Fruit fly (Drosophila melanogaster) whole organism, prepupa: ENCODE measurements around the gene CG10898.

Experiments
- Blimp-1 ChIP-seq: fragments of 200-800 bp; sonication (Bioruptor generic); optimal IDR thresholded peaks from 3 replicates; lab custom pipeline; 2017; ENCODE audit warnings: missing biosample characterization, missing genetic modification characterization, mild to moderate bottlenecking, moderate library complexity, missing genetic modification reagents
- CG10631 ChIP-seq: fragments of 200-800 bp; sonication (Bioruptor generic); optimal IDR thresholded peaks from 2 replicates; lab custom pipeline; 2016; ENCODE audit warnings: missing biosample characterization, missing genetic modification characterization
- CG10669 ChIP-seq: fragments of 200-800 bp; sonication (Bioruptor generic); optimal IDR thresholded peaks from 3 replicates; lab custom pipeline; 2018; ENCODE audit warnings: missing biosample characterization, mild to moderate bottlenecking, missing genetic modification characterization, moderate library complexity
- CG11294 ChIP-seq: fragments of 200-800 bp; sonication (Bioruptor generic); IDR thresholded peaks from 2 replicates; pipeline ENCODE4 v1.3.6; 2022; ENCODE audit warnings: missing biosample characterization, missing genetic modification characterization
- CG11762 ChIP-seq: fragments of 200-800 bp; sonication (Bioruptor generic); optimal IDR thresholded peaks from 3 replicates; lab custom pipeline; 2016; ENCODE audit warnings: missing biosample characterization, missing genetic modification characterization; ENCODE audit not compliant: insufficient read depth
- CG11902 ChIP-seq: fragments of 200-800 bp; sonication (Bioruptor generic); optimal IDR thresholded peaks from 3 replicates; lab custom pipeline; 2016; ENCODE audit warnings: missing biosample characterization, missing genetic modification characterization
- CG1621 ChIP-seq: fragments of 200-800 bp; sonication (Bioruptor generic); optimal IDR thresholded peaks from 3 replicates; lab custom pipeline; 2018; ENCODE audit warnings: missing biosample characterization, mild to moderate bottlenecking, missing genetic modification characterization
- CG3032 ChIP-seq: fragments of 200-800 bp; optimal IDR thresholded peaks from 2 replicates; lab custom pipeline; 2019; ENCODE audit warnings: missing biosample characterization, mild to moderate bottlenecking, missing genetic modification characterization, moderate library complexity
- CG31627 ChIP-seq: fragments of 200-800 bp; sonication (Bioruptor generic); optimal IDR thresholded peaks from 3 replicates; lab custom pipeline; 2016; ENCODE audit warnings: missing biosample characterization, missing genetic modification characterization
- CG32006 ChIP-seq: fragments of 200-800 bp; sonication (Bioruptor generic); optimal IDR thresholded peaks from 3 replicates; lab custom pipeline; 2017; ENCODE audit warnings: missing biosample characterization, mild to moderate bottlenecking, missing genetic modification characterization
- CG34406 ChIP-seq: fragments of 200-800 bp; sonication (Bioruptor generic); optimal IDR thresholded peaks from 3 replicates; lab custom pipeline; 2016; ENCODE audit warnings: missing biosample characterization, missing genetic modification characterization
- CG3919 ChIP-seq: fragments of 200-800 bp; sonication (Bioruptor generic); optimal IDR thresholded peaks from 3 replicates; lab custom pipeline; 2016; ENCODE audit warnings: missing biosample characterization, missing genetic modification characterization
- CG4318 ChIP-seq: fragments of 200-800 bp; sonication (Bioruptor generic); optimal IDR thresholded peaks from 3 replicates; lab custom pipeline; 2017; ENCODE audit warnings: missing biosample characterization, mild to moderate bottlenecking, missing genetic modification characterization
- CG6163 ChIP-seq: fragments of 200-800 bp; sonication (Bioruptor generic); IDR thresholded peaks from 3 replicates; pipeline ENCODE4 v1.3.6; 2022; ENCODE audit warnings: missing biosample characterization, missing genetic modification characterization
- CG6792 ChIP-seq: fragments of 200-800 bp; sonication (Bioruptor generic); optimal IDR thresholded peaks from 3 replicates; lab custom pipeline; 2016; ENCODE audit warnings: missing biosample characterization, missing genetic modification characterization
- CG6808 ChIP-seq: fragments of 200-800 bp; sonication (Bioruptor generic); optimal IDR thresholded peaks from 3 replicates; lab custom pipeline; 2017; ENCODE audit warnings: missing biosample characterization, missing genetic modification characterization, mild to moderate bottlenecking, moderate library complexity, missing genetic modification reagents
- CG6854 ChIP-seq: fragments of 200-800 bp; sonication (Bioruptor generic); optimal IDR thresholded peaks from 2 replicates; lab custom pipeline; 2017; ENCODE audit warnings: missing biosample characterization, mild to moderate bottlenecking, missing genetic modification characterization
- CG7368 ChIP-seq: fragments of 200-800 bp; sonication (Bioruptor generic); optimal IDR thresholded peaks from 3 replicates; lab custom pipeline; 2016; ENCODE audit warnings: missing biosample characterization, missing genetic modification characterization
- CG8119 ChIP-seq: fragments of 200-800 bp; sonication (Bioruptor generic); IDR thresholded peaks from 3 replicates; pipeline ENCODE4 v1.3.6; 2022; ENCODE audit warnings: missing biosample characterization, missing genetic modification characterization
- CG8319 ChIP-seq: fragments of 200-800 bp; sonication (Bioruptor generic); optimal IDR thresholded peaks from 3 replicates; lab custom pipeline; 2016; ENCODE audit warnings: missing biosample characterization, missing genetic modification characterization
- CG8632 ChIP-seq: fragments of 200-800 bp; sonication (Bioruptor generic); optimal IDR thresholded peaks from 3 replicates; lab custom pipeline; 2016; ENCODE audit warnings: missing biosample characterization, missing genetic modification characterization
- CG9139 ChIP-seq: fragments of 200-800 bp; sonication (Bioruptor generic); optimal IDR thresholded peaks from 3 replicates; lab custom pipeline; 2017; ENCODE audit warnings: missing biosample characterization, mild to moderate bottlenecking, missing genetic modification characterization
- Eip75B ChIP-seq: fragments of 200-800 bp; sonication (Bioruptor generic); optimal IDR thresholded peaks from 3 replicates; lab custom pipeline; 2016; ENCODE audit warnings: missing biosample characterization, missing genetic modification characterization
- Eip78C ChIP-seq: fragments of 200-800 bp; sonication (Bioruptor generic); peaks from one replicate; lab custom pipeline; 2016; ENCODE audit warnings: missing biosample characterization, missing genetic modification characterization
- Eip93F ChIP-seq: fragments of 200-800 bp; sonication (Bioruptor generic); optimal IDR thresholded peaks from 2 replicates; lab custom pipeline; 2016; ENCODE audit warnings: missing biosample characterization, mild to moderate bottlenecking, missing genetic modification characterization
- Ets21C ChIP-seq: fragments of 200-800 bp; sonication (Bioruptor generic); optimal IDR thresholded peaks from 3 replicates; lab custom pipeline; 2016; ENCODE audit warnings: missing biosample characterization, missing genetic modification characterization
- Ets96B ChIP-seq: fragments of 200-800 bp; optimal IDR thresholded peaks from 2 replicates; lab custom pipeline; 2019; ENCODE audit warnings: missing biosample characterization, mild to moderate bottlenecking, missing genetic modification characterization, moderate library complexity
- Gug ChIP-seq: fragments of 200-800 bp; sonication (Bioruptor generic); IDR thresholded peaks from 2 replicates; pipeline ENCODE4 v1.3.6; 2022; ENCODE audit warnings: missing biosample characterization, missing genetic modification characterization
- Hr38 ChIP-seq: sonication (Bioruptor generic); optimal IDR thresholded peaks from 2 replicates; lab custom pipeline; 2016; ENCODE audit warnings: missing biosample characterization, missing genetic modification characterization
- Hr4 ChIP-seq: fragments of 200-800 bp; sonication (Bioruptor generic); optimal IDR thresholded peaks from 3 replicates; lab custom pipeline; 2016; ENCODE audit warnings: missing biosample characterization, missing genetic modification characterization
- Lpt ChIP-seq: fragments of 200-800 bp; sonication (Bioruptor generic); optimal IDR thresholded peaks from 3 replicates; lab custom pipeline; 2016; ENCODE audit warnings: missing biosample characterization, missing genetic modification characterization
- Met ChIP-seq: fragments of 200-800 bp; sonication (Bioruptor generic); optimal IDR thresholded peaks from 3 replicates; lab custom pipeline; 2016; ENCODE audit warnings: missing biosample characterization, missing genetic modification characterization
- OdsH ChIP-seq: fragments of 200-800 bp; sonication (Bioruptor generic); optimal IDR thresholded peaks from 3 replicates; lab custom pipeline; 2016; ENCODE audit warnings: missing biosample characterization, missing genetic modification characterization
- Smox ChIP-seq: fragments of 200-800 bp; sonication (Bioruptor generic); optimal IDR thresholded peaks from 3 replicates; lab custom pipeline; 2016; ENCODE audit warnings: missing biosample characterization, missing genetic modification characterization
- Sox102F ChIP-seq: fragments of 200-800 bp; sonication (Bioruptor generic); optimal IDR thresholded peaks from 2 replicates; lab custom pipeline; 2016; ENCODE audit warnings: missing biosample characterization, mild to moderate bottlenecking, missing genetic modification characterization
- Sox14 ChIP-seq: fragments of 200-800 bp; sonication (Bioruptor generic); optimal IDR thresholded peaks from 3 replicates; lab custom pipeline; 2016; ENCODE audit warnings: missing biosample characterization, missing genetic modification characterization
- Sox15 ChIP-seq: fragments of 200-800 bp; sonication (Bioruptor generic); optimal IDR thresholded peaks from 3 replicates; lab custom pipeline; 2016; ENCODE audit warnings: missing biosample characterization, missing genetic modification characterization
- achi ChIP-seq: fragments of 200-800 bp; sonication (Bioruptor generic); optimal IDR thresholded peaks from 3 replicates; lab custom pipeline; 2016; ENCODE audit warnings: missing biosample characterization, missing genetic modification characterization
- acj6 ChIP-seq: fragments of 200-800 bp; sonication (Bioruptor generic); optimal IDR thresholded peaks from 3 replicates; lab custom pipeline; 2016; ENCODE audit warnings: missing biosample characterization, missing genetic modification characterization
- cyc ChIP-seq: fragments of 200-800 bp; sonication (Bioruptor generic); optimal IDR thresholded peaks from 3 replicates; lab custom pipeline; 2016; ENCODE audit warnings: missing biosample characterization, missing genetic modification characterization
- dac ChIP-seq: fragments of 200-800 bp; sonication (Bioruptor generic); optimal IDR thresholded peaks from 2 replicates; lab custom pipeline; 2017; ENCODE audit warnings: missing biosample characterization, mild to moderate bottlenecking, missing genetic modification characterization
- dsx ChIP-seq: fragments of 200-800 bp; optimal IDR thresholded peaks from 3 replicates; lab custom pipeline; 2019; ENCODE audit warnings: missing biosample characterization, mild to moderate bottlenecking, missing genetic modification characterization, moderate library complexity; ENCODE audit not compliant: poor library complexity, severe bottlenecking
- eg ChIP-seq: fragments of 200-800 bp; sonication (Bioruptor generic); IDR thresholded peaks from 3 replicates; pipeline ENCODE4 v1.3.6; 2022; ENCODE audit warnings: missing biosample characterization, missing genetic modification characterization
- esn ChIP-seq: fragments of 200-800 bp; sonication (Bioruptor generic); optimal IDR thresholded peaks from 2 replicates; lab custom pipeline; 2016; ENCODE audit warnings: missing biosample characterization, mild to moderate bottlenecking, missing genetic modification characterization, moderate library complexity
- fd59A ChIP-seq: fragments of 200-800 bp; sonication (Bioruptor generic); optimal IDR thresholded peaks from 2 replicates; lab custom pipeline; 2017; ENCODE audit warnings: missing biosample characterization, mild to moderate bottlenecking, missing genetic modification characterization, missing genetic modification reagents
- fd85E ChIP-seq: fragments of 200-800 bp; sonication (Bioruptor generic); optimal IDR thresholded peaks from 3 replicates; lab custom pipeline; 2016; ENCODE audit warnings: missing biosample characterization, missing genetic modification characterization
- fkh ChIP-seq: fragments of 200-800 bp; sonication (Bioruptor generic); optimal IDR thresholded peaks from 3 replicates; lab custom pipeline; 2017; ENCODE audit warnings: missing biosample characterization, mild to moderate bottlenecking, missing genetic modification characterization, moderate library complexity
- lz ChIP-seq: fragments of 200-800 bp; sonication (Bioruptor generic); optimal IDR thresholded peaks from 3 replicates; lab custom pipeline; 2016; ENCODE audit warnings: missing biosample characterization, missing genetic modification characterization
- net ChIP-seq: fragments of 200-800 bp; sonication (Bioruptor generic); optimal IDR thresholded peaks from 3 replicates; lab custom pipeline; 2016; ENCODE audit warnings: missing biosample characterization, missing genetic modification characterization
- pdm3 ChIP-seq: fragments of 200-800 bp; sonication (Bioruptor generic); optimal IDR thresholded peaks from 3 replicates; lab custom pipeline; 2016; ENCODE audit warnings: missing biosample characterization, missing genetic modification characterization
- salr ChIP-seq, 2 experiments: fragments of 200-800 bp; sonication (Bioruptor generic); optimal IDR thresholded peaks; 3 replicates each; lab custom pipeline; 2016 to 2018; ENCODE audit warnings: missing biosample characterization in 2 of 2, missing genetic modification characterization in 2 of 2, mild to moderate bottlenecking in 1 of 2
- spab ChIP-seq: fragments of 200-800 bp; sonication (Bioruptor generic); optimal IDR thresholded peaks from 2 replicates; lab custom pipeline; 2017; ENCODE audit warnings: missing biosample characterization, mild to moderate bottlenecking, missing genetic modification characterization, missing genetic modification reagents
- svp ChIP-seq: fragments of 200-800 bp; sonication (Bioruptor generic); peaks from one replicate; lab custom pipeline; 2016; ENCODE audit warnings: missing biosample characterization, missing genetic modification characterization

CG10898 gene

DNA sequence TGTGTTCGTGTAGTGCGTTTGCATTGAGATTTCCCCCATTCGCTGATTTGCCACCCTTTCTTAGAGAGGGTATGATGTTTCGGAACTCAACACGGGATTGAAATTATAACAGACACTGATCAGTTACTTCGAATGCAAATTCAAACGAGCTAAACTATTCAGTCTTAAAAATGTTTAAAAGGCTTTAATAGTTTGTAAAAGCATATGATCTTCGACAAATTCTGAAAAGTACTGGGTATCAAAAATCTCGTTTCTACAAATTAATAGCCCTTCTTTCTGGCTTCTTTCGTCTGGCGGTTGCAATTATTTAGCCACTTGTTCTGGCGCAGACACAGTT is 24.6 kb downstream of the CG10898 start:
- TF ChIP-seq CG31627 (GFP tag; lab: Kevin White, UChicago) = peak; percentile 19
- TF ChIP-seq Sox15 (GFP tag; lab: Kevin White, UChicago) = peak; percentile 19
- no peak for TF ChIP-seq esn (GFP tag; lab: Kevin White, UChicago)
- no peak for TF ChIP-seq CG34406
- peak; percentile 79 for TF ChIP-seq spab
- no peak for TF ChIP-seq CG4318
- no peak for TF ChIP-seq Smox (GFP tag; lab: Kevin White, UChicago)
- peak; percentile 87 for TF ChIP-seq CG10631 (GFP tag; lab: Kevin White, UChicago)
- peak; percentile 36 for TF ChIP-seq cyc
- no peak for TF ChIP-seq CG8632
- TF ChIP-seq net (GFP tag; lab: Kevin White, UChicago) = peak; percentile 90
- TF ChIP-seq Blimp-1 (GFP tag; lab: Kevin White, UChicago) = no peak
- TF ChIP-seq Eip78C = no peak
- peak; percentile 50 for TF ChIP-seq CG9139
- TF ChIP-seq CG7368 (GFP tag; lab: Kevin White, UChicago) = peak; percentile 81
- TF ChIP-seq Hr38 = peak; percentile 68
- TF ChIP-seq lz (GFP tag; lab: Kevin White, UChicago) = no peak
- peak; percentile 88 for TF ChIP-seq Eip75B
- no peak for TF ChIP-seq pdm3
- TF ChIP-seq CG6792 (GFP tag; lab: Kevin White, UChicago) = peak; percentile 71
- TF ChIP-seq Lpt (GFP tag; lab: Kevin White, UChicago) = peak; percentile 89
- peak; percentile 88 for TF ChIP-seq CG11294 (GFP tag; lab: Robert Waterston, UW)
- TF ChIP-seq CG8319 (GFP tag; lab: Kevin White, UChicago) = peak; percentile 64
- TF ChIP-seq Ets21C = no peak
- peak; percentile 90 for TF ChIP-seq CG3919
- peak; percentile 1 for TF ChIP-seq CG11902 (GFP tag; lab: Kevin White, UChicago)
- TF ChIP-seq acj6 (GFP tag; lab: Kevin White, UChicago) = no peak
- TF ChIP-seq CG10669 (GFP tag; lab: Kevin White, UChicago) = peak; percentile 88
- TF ChIP-seq Sox14 (GFP tag; lab: Kevin White, UChicago) = peak; percentile 83
- no peak for TF ChIP-seq svp (GFP tag; lab: Kevin White, UChicago)
- peak; percentile 79 for TF ChIP-seq dsx (GFP tag; lab: Kevin White, UChicago)
- TF ChIP-seq Gug = peak; percentile 88
- TF ChIP-seq fd85E = no peak
- TF ChIP-seq salr (GFP tag; optimal IDR thresholded peaks at IDR 0.05; lab: Kevin White, UChicago) = peak; percentile 77 to 86
- no peak for TF ChIP-seq Sox102F
- no peak for TF ChIP-seq CG6854 (GFP tag; lab: Kevin White, UChicago)
- peak; percentile 77 for TF ChIP-seq CG6808 (GFP tag; lab: Kevin White, UChicago)
- TF ChIP-seq CG3032 (tag; lab: Kevin White, UChicago) = peak; percentile 86
- TF ChIP-seq CG1621 = peak; percentile 86
- TF ChIP-seq CG32006 (GFP tag; lab: Kevin White, UChicago) = peak; percentile 92
- peak; percentile 93 for TF ChIP-seq CG6163
- no peak for TF ChIP-seq Hr4 (GFP tag; lab: Kevin White, UChicago)
- TF ChIP-seq Met (GFP tag; lab: Kevin White, UChicago) = no peak
- peak; percentile 72 for TF ChIP-seq CG11762 (GFP tag; lab: Kevin White, UChicago)
- TF ChIP-seq achi (GFP tag; lab: Kevin White, UChicago) = no peak
- TF ChIP-seq fd59A (GFP tag; lab: Kevin White, UChicago) = peak; percentile 76
- peak; percentile 85 for TF ChIP-seq Ets96B (tag; lab: Kevin White, UChicago)
- no peak for TF ChIP-seq fkh (GFP tag; lab: Kevin White, UChicago)
- peak; percentile 96 for TF ChIP-seq eg (GFP tag; lab: Robert Waterston, UW)
- no peak for TF ChIP-seq OdsH (GFP tag; lab: Kevin White, UChicago)
- TF ChIP-seq CG8119 (GFP tag; lab: Robert Waterston, UW) = peak; percentile 92
- no peak for TF ChIP-seq Eip93F (GFP tag; lab: Kevin White, UChicago)
- TF ChIP-seq dac = peak; percentile 79
